Fruit fly (Drosophila melanogaster) whole organism, prepupa: ENCODE measurements around the gene CG42464.

Source experiments
- CG10631 ChIP-seq: fragments of 200-800 bp; sonication (Bioruptor generic); optimal IDR thresholded peaks from 2 replicates; lab custom pipeline; 2016; ENCODE audit warnings: missing biosample characterization, missing genetic modification characterization
- CG11294 ChIP-seq: fragments of 200-800 bp; sonication (Bioruptor generic); IDR thresholded peaks from 2 replicates; pipeline ENCODE4 v1.3.6; 2022; ENCODE audit warnings: missing biosample characterization, missing genetic modification characterization
- CG11762 ChIP-seq: fragments of 200-800 bp; sonication (Bioruptor generic); optimal IDR thresholded peaks from 3 replicates; lab custom pipeline; 2016; ENCODE audit warnings: missing biosample characterization, missing genetic modification characterization; ENCODE audit not compliant: insufficient read depth
- CG11902 ChIP-seq: fragments of 200-800 bp; sonication (Bioruptor generic); optimal IDR thresholded peaks from 3 replicates; lab custom pipeline; 2016; ENCODE audit warnings: missing biosample characterization, missing genetic modification characterization
- CG15336 ChIP-seq: fragments of 200-800 bp; sonication (Bioruptor generic); IDR thresholded peaks from 2 replicates; pipeline ENCODE4 v1.3.6; 2022; ENCODE audit warnings: missing biosample characterization, missing genetic modification characterization
- CG1621 ChIP-seq: fragments of 200-800 bp; sonication (Bioruptor generic); optimal IDR thresholded peaks from 3 replicates; lab custom pipeline; 2018; ENCODE audit warnings: missing biosample characterization, mild to moderate bottlenecking, missing genetic modification characterization
- CG3032 ChIP-seq: fragments of 200-800 bp; optimal IDR thresholded peaks from 2 replicates; lab custom pipeline; 2019; ENCODE audit warnings: missing biosample characterization, mild to moderate bottlenecking, missing genetic modification characterization, moderate library complexity
- CG32006 ChIP-seq: fragments of 200-800 bp; sonication (Bioruptor generic); optimal IDR thresholded peaks from 3 replicates; lab custom pipeline; 2017; ENCODE audit warnings: missing biosample characterization, mild to moderate bottlenecking, missing genetic modification characterization
- CG34406 ChIP-seq: fragments of 200-800 bp; sonication (Bioruptor generic); optimal IDR thresholded peaks from 3 replicates; lab custom pipeline; 2016; ENCODE audit warnings: missing biosample characterization, missing genetic modification characterization
- CG4318 ChIP-seq: fragments of 200-800 bp; sonication (Bioruptor generic); optimal IDR thresholded peaks from 3 replicates; lab custom pipeline; 2017; ENCODE audit warnings: missing biosample characterization, mild to moderate bottlenecking, missing genetic modification characterization
- CG6163 ChIP-seq: fragments of 200-800 bp; sonication (Bioruptor generic); IDR thresholded peaks from 3 replicates; pipeline ENCODE4 v1.3.6; 2022; ENCODE audit warnings: missing biosample characterization, missing genetic modification characterization
- CG6276 ChIP-seq: fragments of 200-800 bp; sonication (Bioruptor generic); optimal IDR thresholded peaks from 2 replicates; lab custom pipeline; 2017; ENCODE audit warnings: missing biosample characterization, mild to moderate bottlenecking, missing genetic modification characterization
- CG6854 ChIP-seq: fragments of 200-800 bp; sonication (Bioruptor generic); optimal IDR thresholded peaks from 2 replicates; lab custom pipeline; 2017; ENCODE audit warnings: missing biosample characterization, mild to moderate bottlenecking, missing genetic modification characterization
- CG7368 ChIP-seq: fragments of 200-800 bp; sonication (Bioruptor generic); optimal IDR thresholded peaks from 3 replicates; lab custom pipeline; 2016; ENCODE audit warnings: missing biosample characterization, missing genetic modification characterization
- CG8319 ChIP-seq: fragments of 200-800 bp; sonication (Bioruptor generic); optimal IDR thresholded peaks from 3 replicates; lab custom pipeline; 2016; ENCODE audit warnings: missing biosample characterization, missing genetic modification characterization
- CG8632 ChIP-seq: fragments of 200-800 bp; sonication (Bioruptor generic); optimal IDR thresholded peaks from 3 replicates; lab custom pipeline; 2016; ENCODE audit warnings: missing biosample characterization, missing genetic modification characterization
- Eip75B ChIP-seq: fragments of 200-800 bp; sonication (Bioruptor generic); optimal IDR thresholded peaks from 3 replicates; lab custom pipeline; 2016; ENCODE audit warnings: missing biosample characterization, missing genetic modification characterization
- Eip78C ChIP-seq: fragments of 200-800 bp; sonication (Bioruptor generic); peaks from one replicate; lab custom pipeline; 2016; ENCODE audit warnings: missing biosample characterization, missing genetic modification characterization
- Eip93F ChIP-seq: fragments of 200-800 bp; sonication (Bioruptor generic); optimal IDR thresholded peaks from 2 replicates; lab custom pipeline; 2016; ENCODE audit warnings: missing biosample characterization, mild to moderate bottlenecking, missing genetic modification characterization
- Hr39 ChIP-seq: fragments of 200-800 bp; sonication (Bioruptor generic); optimal IDR thresholded peaks from 2 replicates; lab custom pipeline; 2016; ENCODE audit warnings: missing biosample characterization, missing genetic modification characterization
- Lpt ChIP-seq: fragments of 200-800 bp; sonication (Bioruptor generic); optimal IDR thresholded peaks from 3 replicates; lab custom pipeline; 2016; ENCODE audit warnings: missing biosample characterization, missing genetic modification characterization
- OdsH ChIP-seq: fragments of 200-800 bp; sonication (Bioruptor generic); optimal IDR thresholded peaks from 3 replicates; lab custom pipeline; 2016; ENCODE audit warnings: missing biosample characterization, missing genetic modification characterization
- Sox102F ChIP-seq: fragments of 200-800 bp; sonication (Bioruptor generic); optimal IDR thresholded peaks from 2 replicates; lab custom pipeline; 2016; ENCODE audit warnings: missing biosample characterization, mild to moderate bottlenecking, missing genetic modification characterization
- Sox14 ChIP-seq: fragments of 200-800 bp; sonication (Bioruptor generic); optimal IDR thresholded peaks from 3 replicates; lab custom pipeline; 2016; ENCODE audit warnings: missing biosample characterization, missing genetic modification characterization
- Sox15 ChIP-seq: fragments of 200-800 bp; sonication (Bioruptor generic); optimal IDR thresholded peaks from 3 replicates; lab custom pipeline; 2016; ENCODE audit warnings: missing biosample characterization, missing genetic modification characterization
- achi ChIP-seq: fragments of 200-800 bp; sonication (Bioruptor generic); optimal IDR thresholded peaks from 3 replicates; lab custom pipeline; 2016; ENCODE audit warnings: missing biosample characterization, missing genetic modification characterization
- cyc ChIP-seq: fragments of 200-800 bp; sonication (Bioruptor generic); optimal IDR thresholded peaks from 3 replicates; lab custom pipeline; 2016; ENCODE audit warnings: missing biosample characterization, missing genetic modification characterization
- dac ChIP-seq: fragments of 200-800 bp; sonication (Bioruptor generic); optimal IDR thresholded peaks from 2 replicates; lab custom pipeline; 2017; ENCODE audit warnings: missing biosample characterization, mild to moderate bottlenecking, missing genetic modification characterization
- dsx ChIP-seq: fragments of 200-800 bp; optimal IDR thresholded peaks from 3 replicates; lab custom pipeline; 2019; ENCODE audit warnings: missing biosample characterization, mild to moderate bottlenecking, missing genetic modification characterization, moderate library complexity; ENCODE audit not compliant: poor library complexity, severe bottlenecking
- eg ChIP-seq: fragments of 200-800 bp; sonication (Bioruptor generic); IDR thresholded peaks from 3 replicates; pipeline ENCODE4 v1.3.6; 2022; ENCODE audit warnings: missing biosample characterization, missing genetic modification characterization
- esn ChIP-seq: fragments of 200-800 bp; sonication (Bioruptor generic); optimal IDR thresholded peaks from 2 replicates; lab custom pipeline; 2016; ENCODE audit warnings: missing biosample characterization, mild to moderate bottlenecking, missing genetic modification characterization, moderate library complexity
- fkh ChIP-seq: fragments of 200-800 bp; sonication (Bioruptor generic); optimal IDR thresholded peaks from 3 replicates; lab custom pipeline; 2017; ENCODE audit warnings: missing biosample characterization, mild to moderate bottlenecking, missing genetic modification characterization, moderate library complexity
- lz ChIP-seq: fragments of 200-800 bp; sonication (Bioruptor generic); optimal IDR thresholded peaks from 3 replicates; lab custom pipeline; 2016; ENCODE audit warnings: missing biosample characterization, missing genetic modification characterization
- pdm3 ChIP-seq: fragments of 200-800 bp; sonication (Bioruptor generic); optimal IDR thresholded peaks from 3 replicates; lab custom pipeline; 2016; ENCODE audit warnings: missing biosample characterization, missing genetic modification characterization
- salr ChIP-seq, 2 experiments: fragments of 200-800 bp; sonication (Bioruptor generic); optimal IDR thresholded peaks; 3 replicates each; lab custom pipeline; 2016 to 2018; ENCODE audit warnings: missing biosample characterization in 2 of 2, missing genetic modification characterization in 2 of 2, mild to moderate bottlenecking in 1 of 2
- ss ChIP-seq, 2 experiments: fragments of 200-800 bp; sonication (Bioruptor generic); optimal IDR thresholded peaks; 2 replicates in 1 of 2; 3 replicates in 1 of 2; lab custom pipeline; 2017 to 2018; ENCODE audit warnings: mild to moderate bottlenecking in 2 of 2, missing biosample characterization in 2 of 2, missing genetic modification characterization in 2 of 2, moderate library complexity in 1 of 2

The CG42464 gene

DNA sequence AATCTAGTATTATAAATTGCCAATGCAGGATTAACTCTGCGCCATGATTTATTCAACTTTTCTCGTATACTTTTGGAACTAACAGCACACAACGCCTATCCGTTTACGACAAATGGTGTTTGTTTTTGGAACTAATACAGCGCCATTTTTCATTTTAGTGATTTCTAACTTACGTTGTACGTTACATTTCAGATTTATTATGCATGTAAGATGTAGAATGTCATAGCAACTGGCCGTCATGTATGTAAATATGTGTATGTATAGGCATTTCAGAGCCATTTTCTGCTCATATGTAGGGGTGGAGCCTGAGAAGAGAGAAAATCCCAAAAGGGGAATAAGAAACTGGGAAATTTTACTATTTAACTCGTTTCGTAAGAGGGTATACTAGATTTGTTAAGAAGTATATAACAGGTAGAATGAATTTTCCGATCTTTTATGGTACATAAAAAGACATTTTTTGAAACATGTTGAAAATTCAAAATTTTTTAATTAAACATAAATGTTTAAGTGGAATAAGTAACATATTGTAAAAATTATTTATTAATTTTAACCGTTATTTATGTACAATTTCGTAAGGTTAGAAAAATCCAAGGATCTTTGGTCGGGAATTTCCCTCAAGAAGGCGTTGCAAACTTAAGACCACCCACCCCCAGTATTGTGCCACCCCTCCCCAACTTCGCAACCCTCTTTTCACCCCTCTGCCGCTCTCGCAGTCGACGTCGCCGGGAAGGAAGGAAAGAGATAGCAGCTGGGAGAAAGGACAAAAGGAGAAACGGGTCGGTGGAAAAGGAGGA is 41.7 kb upstream of the CG42464 start (continued):
- TF ChIP-seq CG15336 (GFP tag; lab: Robert Waterston, UW) (peak; percentile 60), ss (GFP tag; optimal IDR thresholded peaks at IDR 0.05; lab: Kevin White, UChicago) (no peak), eg (GFP tag; lab: Robert Waterston, UW) (peak; percentile 68), Sox102F (GFP tag; lab: Kevin White, UChicago) (no peak), dac (GFP tag; lab: Kevin White, UChicago) (no peak), CG11294 (no peak), Eip75B (no peak), salr (GFP tag; optimal IDR thresholded peaks at IDR 0.05; lab: Kevin White, UChicago) (no peak), Sox15 (no peak), Lpt (GFP tag; lab: Kevin White, UChicago) (peak; percentile 8), CG1621 (no peak), CG6276 (GFP tag; lab: Kevin White, UChicago) (no peak), CG6854 (GFP tag; lab: Kevin White, UChicago) (no peak), cyc (GFP tag; lab: Kevin White, UChicago) (peak; percentile 50), OdsH (GFP tag; lab: Kevin White, UChicago) (peak; percentile 18), pdm3 (no peak), fkh (GFP tag; lab: Kevin White, UChicago) (peak; percentile 52), CG32006 (peak; percentile 62), CG7368 (GFP tag; lab: Kevin White, UChicago) (no peak), CG11762 (GFP tag; lab: Kevin White, UChicago) (no peak), achi (GFP tag; lab: Kevin White, UChicago) (peak; percentile 13), CG10631 (peak; percentile 32), CG8632 (GFP tag; lab: Kevin White, UChicago) (no peak), esn (GFP tag; lab: Kevin White, UChicago) (peak; percentile 19), CG34406 (no peak), lz (GFP tag; lab: Kevin White, UChicago) (peak; percentile 34), Eip93F (GFP tag; lab: Kevin White, UChicago) (no peak)

DNA sequence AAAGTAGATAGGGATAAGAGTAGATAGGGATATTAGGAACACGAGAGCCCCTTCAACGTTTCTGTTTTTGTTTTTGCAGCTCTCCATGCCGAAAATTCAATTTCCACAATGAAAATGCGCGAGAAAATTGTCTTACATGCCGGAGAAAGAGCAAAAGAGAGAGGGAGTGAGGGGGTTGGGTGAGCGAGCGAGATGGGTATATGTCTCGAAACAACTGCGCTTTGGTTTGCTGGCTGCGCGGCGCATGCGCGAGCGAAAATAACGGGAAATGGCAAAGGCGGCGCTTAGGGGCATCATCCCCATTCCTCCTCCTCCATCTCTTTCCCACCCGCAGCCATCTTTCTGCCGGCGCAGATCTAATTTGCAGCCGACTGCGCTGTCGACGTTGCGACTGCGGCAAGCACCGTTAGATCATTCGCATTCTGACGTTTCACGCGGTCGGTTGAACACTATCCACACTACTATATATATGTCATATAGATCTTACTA is 36.9 kb upstream of the CG42464 start, which contains the start of gene Drgx:
Drgx (plus strand) TSS at position 439 of the 489 bp plus-strand sequence.
- TF ChIP-seq CG6163 (GFP tag; lab: Robert Waterston, UW) (0 out of 3 replicates have a peak, but pooled peaks have one; percentile 11), CG8319 (no peak)

DNA sequence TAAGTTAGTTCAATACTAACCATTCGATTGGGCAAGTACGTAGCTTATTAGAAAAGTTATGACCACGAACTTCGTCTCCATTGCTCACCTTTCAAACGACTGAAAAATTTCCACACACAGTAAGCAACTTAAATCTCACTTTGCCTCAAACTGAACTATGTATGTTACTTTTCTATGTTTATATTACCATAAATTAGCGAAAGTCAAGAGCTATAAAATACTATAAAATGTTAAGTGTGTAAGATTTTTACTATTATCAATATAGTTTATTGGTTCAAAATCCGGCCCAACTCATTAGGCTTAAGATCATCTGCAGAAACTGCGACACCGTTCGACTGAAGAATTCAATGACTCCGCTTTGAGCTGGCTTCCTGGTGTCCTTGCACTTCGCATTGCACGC is 30.8 kb upstream of the CG42464 start, which contains the start of gene Sfp24Ba:
Sfp24Ba (minus strand) TSS at position 101 of the 400 bp plus-strand sequence.
- TF ChIP-seq pdm3 (no peak), salr (GFP tag; optimal IDR thresholded peaks at IDR 0.05; lab: Kevin White, UChicago) (no peak), CG6276 (GFP tag; lab: Kevin White, UChicago) (no peak), CG6854 (GFP tag; lab: Kevin White, UChicago) (no peak), CG11902 (GFP tag; lab: Kevin White, UChicago) (no peak), dac (GFP tag; lab: Kevin White, UChicago) (no peak), Sox102F (GFP tag; lab: Kevin White, UChicago) (no peak), Eip78C (GFP tag; lab: Kevin White, UChicago) (no peak), CG4318 (no peak), esn (GFP tag; lab: Kevin White, UChicago) (no peak), dsx (GFP tag; lab: Kevin White, UChicago) (no peak), Hr39 (GFP tag; lab: Kevin White, UChicago) (no peak), CG8632 (GFP tag; lab: Kevin White, UChicago) (no peak), Sox14 (no peak), CG11294 (no peak), CG3032 (tag; lab: Kevin White, UChicago) (no peak), achi (GFP tag; lab: Kevin White, UChicago) (no peak), CG32006 (no peak)
